Worm (Caenorhabditis elegans): ENCODE measurements around the gene glr-2.
A peak's percentile ranks its signal among the peaks of the same experiment; 100 is the strongest.

glr-2 gene

ce11 chrIII:7141285-7141715 is 3.5 kb downstream of the glr-2 start (continued):
- TF ChIP-seq ZK185.1 (tag; optimal IDR thresholded peaks at IDR 0.05; ENCODE audit: poor library complexity, severe bottlenecking) (no peak), let-526 (GFP tag; IDR thresholded peaks at IDR 0.05) (no peak), ama-1 (optimal IDR thresholded peaks at IDR 0.05) (peak; percentile 82), ama-1 (GFP tag; optimal IDR thresholded peaks at IDR 0.05) (no peak), Y67H2A.10 (GFP tag; conservative IDR thresholded peaks at IDR 0.05) (no peak), nfyb-1 (GFP tag; IDR thresholded peaks at IDR 0.05) (peak; percentile 90), F23B12.7 (tag; optimal IDR thresholded peaks at IDR 0.05; ENCODE audit: insufficient read depth) (peak; percentile 75), F39B2.1 (GFP tag; IDR thresholded peaks at IDR 0.05) (no peak), egl-18 (GFP tag; IDR thresholded peaks at IDR 0.05) (0 out of 2 replicates have a peak, but pooled peaks have one; percentile 32), ceh-100 (GFP tag; IDR thresholded peaks at IDR 0.05) (peak; percentile 59), hlh-26 (GFP tag; conservative IDR thresholded peaks at IDR 0.05) (no peak), tbp1 (GFP tag; optimal IDR thresholded peaks at IDR 0.05) (peak; percentile 82), pha-4 (tag; optimal IDR thresholded peaks at IDR 0.05) (no peak), ztf-28 (GFP tag; IDR thresholded peaks at IDR 0.05) (no peak), F33H1.4 (GFP tag; IDR thresholded peaks at IDR 0.05) (peak; percentile 51; the same call in 1 of the 2 replicates), egrh-3 (GFP tag; IDR thresholded peaks at IDR 0.05) (peak; percentile 38; the same call in 1 of the 2 replicates), F37B4.10 (GFP tag; IDR thresholded peaks at IDR 0.05) (no peak), Y79H2A.3 (GFP tag; conservative IDR thresholded peaks at IDR 0.05) (no peak), nhr-90 (tag; optimal IDR thresholded peaks at IDR 0.05) (no peak), K11D2.4 (GFP tag; IDR thresholded peaks at IDR 0.05) (no peak), lsl-1 (GFP tag; optimal IDR thresholded peaks at IDR 0.05) (peak; percentile 70), die-1 (tag; optimal IDR thresholded peaks at IDR 0.05) (peak; percentile 43), sptf-2 (GFP tag; optimal IDR thresholded peaks at IDR 0.05) (no peak), tlf-1 (GFP tag; optimal IDR thresholded peaks at IDR 0.05) (peak; percentile 76), lin-40 (tag; optimal IDR thresholded peaks at IDR 0.05) (peak; percentile 43), aptf-2 (GFP tag; conservative IDR thresholded peaks at IDR 0.05) (peak; percentile 29; the same call in 1 of the 2 replicates), ztf-3 (GFP tag; optimal IDR thresholded peaks at IDR 0.05) (no peak), ceh-79 (tag; optimal IDR thresholded peaks at IDR 0.05) (peak; percentile 41), nhr-80 (tag; optimal IDR thresholded peaks at IDR 0.05) (peak; percentile 63), C06A6.2 (GFP tag; conservative IDR thresholded peaks at IDR 0.05) (no peak), ztf-18 (tag; optimal IDR thresholded peaks at IDR 0.05) (peak; percentile 59), sdz-38 (tag; optimal IDR thresholded peaks at IDR 0.05) (no peak), pbrm-1 (GFP tag; IDR thresholded peaks at IDR 0.05) (peak; percentile 98), ztf-6 (GFP tag; IDR thresholded peaks at IDR 0.05) (no peak), F22D6.2 (tag; optimal IDR thresholded peaks at IDR 0.05) (peak; percentile 28), cebp-2 (GFP tag; IDR thresholded peaks at IDR 0.05) (no peak), akir-1 (GFP tag; optimal IDR thresholded peaks at IDR 0.05) (no peak), ets-4 (GFP tag; optimal IDR thresholded peaks at IDR 0.05) (peak; percentile 44), nfya-2 (GFP tag; IDR thresholded peaks at IDR 0.05) (no peak), nhr-179 (tag; optimal IDR thresholded peaks at IDR 0.05) (no peak), hrde-1 (tag; optimal IDR thresholded peaks at IDR 0.05; ENCODE audit: borderline replicate concordance) (peak; percentile 74), B0035.1 (tag; optimal IDR thresholded peaks at IDR 0.05) (no peak), attf-5 (GFP tag; optimal IDR thresholded peaks at IDR 0.05) (peak; percentile 21), T07F8.4 (tag; optimal IDR thresholded peaks at IDR 0.05) (no peak), rpc-1 (optimal IDR thresholded peaks at IDR 0.05) (no peak), rpc-1 (tag; optimal IDR thresholded peaks at IDR 0.05) (peak; percentile 9), hlh-12 (tag; optimal IDR thresholded peaks at IDR 0.05) (no peak), madf-6 (GFP tag; IDR thresholded peaks at IDR 0.05) (peak; percentile 88), mcd-1 (GFP tag; IDR thresholded peaks at IDR 0.05) (peak; percentile 65), lag-1 (GFP tag; IDR thresholded peaks at IDR 0.05) (no peak)
